Fruit fly (Drosophila melanogaster) whole organism, embryonic: ENCODE results near the gene RpS28b.

Source experiments
- Adf1 ChIP-seq: fragments of 200-800 bp; sonication (Bioruptor generic); IDR thresholded peaks from 2 replicates; pipeline ENCODE4 v1.3.6; 2022; ENCODE audit warnings: missing biosample characterization, missing genetic modification characterization
- CG10543 ChIP-seq: fragments of 200-800 bp; sonication (Bioruptor generic); optimal IDR thresholded peaks from 3 replicates; lab custom pipeline; 2017; ENCODE audit warnings: missing biosample characterization, mild to moderate bottlenecking, missing genetic modification characterization, moderate library complexity
- CG11093 ChIP-seq: fragments of 200-800 bp; sonication (Bioruptor generic); IDR thresholded peaks from 3 replicates; pipeline ENCODE4 v1.3.6; 2022; ENCODE audit warnings: missing biosample characterization, missing genetic modification characterization
- CG11398 ChIP-seq: fragments of 200-800 bp; sonication (Bioruptor generic); optimal IDR thresholded peaks from 2 replicates; lab custom pipeline; 2016; ENCODE audit warnings: missing biosample characterization, missing genetic modification characterization
- CG12071 ChIP-seq: fragments of 200-800 bp; sonication (Bioruptor generic); optimal IDR thresholded peaks from 3 replicates; lab custom pipeline; 2018; ENCODE audit warnings: missing biosample characterization, mild to moderate bottlenecking, missing genetic modification characterization
- CG1233 ChIP-seq: fragments of 200-800 bp; sonication (Bioruptor generic); optimal IDR thresholded peaks from 4 replicates; lab custom pipeline; 2018; ENCODE audit warnings: missing biosample characterization, mild to moderate bottlenecking, missing genetic modification characterization
- CG12391 ChIP-seq: fragments of 200-800 bp; sonication (Bioruptor generic); optimal IDR thresholded peaks from 3 replicates; lab custom pipeline; 2018; ENCODE audit warnings: missing biosample characterization, mild to moderate bottlenecking, missing genetic modification characterization, moderate library complexity
- CG12769 ChIP-seq: fragments of 200-800 bp; sonication (Bioruptor generic); optimal IDR thresholded peaks from 2 replicates; lab custom pipeline; 2019; ENCODE audit warnings: missing biosample characterization, mild to moderate bottlenecking, missing genetic modification characterization, moderate library complexity
- CG14014 ChIP-seq: fragments of 200-800 bp; sonication (Bioruptor generic); IDR thresholded peaks from 2 replicates; pipeline ENCODE4 v1.3.6; 2022; ENCODE audit warnings: missing biosample characterization, missing genetic modification characterization
- CG16815 ChIP-seq: fragments of 200-800 bp; sonication (Bioruptor generic); optimal IDR thresholded peaks from 3 replicates; lab custom pipeline; 2017; ENCODE audit warnings: missing biosample characterization, mild to moderate bottlenecking, missing genetic modification characterization
- CG17361 ChIP-seq: fragments of 200-800 bp; sonication (Bioruptor generic); IDR thresholded peaks from 3 replicates; pipeline ENCODE4 v1.3.6; 2022; ENCODE audit warnings: missing biosample characterization, missing genetic modification characterization
- CG1832 ChIP-seq: fragments of 200-800 bp; sonication (Bioruptor generic); optimal IDR thresholded peaks from 2 replicates; lab custom pipeline; 2017; ENCODE audit warnings: missing biosample characterization, mild to moderate bottlenecking, missing genetic modification characterization, inconsistent platforms
- CG18599 ChIP-seq: fragments of 200-800 bp; sonication (Bioruptor generic); optimal IDR thresholded peaks from 3 replicates; lab custom pipeline; 2017; ENCODE audit warnings: missing biosample characterization, missing genetic modification characterization, mild to moderate bottlenecking, moderate library complexity, missing genetic modification reagents
- CG31224 ChIP-seq: fragments of 200-800 bp; sonication (Bioruptor generic); IDR thresholded peaks from 2 replicates; pipeline ENCODE4 v1.3.6; 2022; ENCODE audit warnings: missing biosample characterization, missing genetic modification characterization
- CG4854 ChIP-seq: fragments of 200-800 bp; sonication (Bioruptor generic); optimal IDR thresholded peaks from 2 replicates; lab custom pipeline; 2016; ENCODE audit warnings: missing biosample characterization, missing genetic modification characterization, inconsistent platforms
- CG7839 ChIP-seq: fragments of 200-800 bp; sonication (Bioruptor generic); optimal IDR thresholded peaks from 3 replicates; lab custom pipeline; 2018; ENCODE audit warnings: missing biosample characterization, mild to moderate bottlenecking, missing genetic modification characterization, moderate library complexity
- CG7987 ChIP-seq: fragments of 200-800 bp; sonication (Bioruptor generic); optimal IDR thresholded peaks from 2 replicates; lab custom pipeline; 2018; ENCODE audit warnings: missing biosample characterization, mild to moderate bottlenecking, missing genetic modification characterization, moderate library complexity
- CG8281 ChIP-seq: fragments of 200-800 bp; sonication (Bioruptor generic); optimal IDR thresholded peaks from 2 replicates; lab custom pipeline; 2018; ENCODE audit warnings: missing biosample characterization, mild to moderate bottlenecking, missing genetic modification characterization, moderate library complexity
- CG8765 ChIP-seq: fragments of 200-800 bp; sonication (Bioruptor generic); IDR thresholded peaks from 2 replicates; pipeline ENCODE4 v1.3.6; 2022; ENCODE audit warnings: missing biosample characterization, missing genetic modification characterization
- CG9932 ChIP-seq: fragments of 200-800 bp; sonication (Bioruptor generic); IDR thresholded peaks from 2 replicates; pipeline ENCODE4 v1.3.6; 2022; ENCODE audit warnings: missing biosample characterization, missing genetic modification characterization
- Dbx ChIP-seq: fragments of 200-800 bp; sonication (Bioruptor generic); IDR thresholded peaks from 3 replicates; pipeline ENCODE4 v1.3.6; 2022; ENCODE audit warnings: missing biosample characterization, missing genetic modification characterization
- Deaf1 ChIP-seq: fragments of 200-800 bp; optimal IDR thresholded peaks from 3 replicates; lab custom pipeline; 2019; ENCODE audit warnings: missing biosample characterization, mild to moderate bottlenecking, missing genetic modification characterization, moderate library complexity
- Dp ChIP-seq: fragments of 200-800 bp; sonication (Bioruptor generic); optimal IDR thresholded peaks from 2 replicates; lab custom pipeline; 2018; ENCODE audit warnings: missing biosample characterization, mild to moderate bottlenecking, missing genetic modification characterization, moderate library complexity
- Fer1 ChIP-seq: fragments of 200-800 bp; sonication (Bioruptor generic); optimal IDR thresholded peaks from 2 replicates; lab custom pipeline; 2017; ENCODE audit warnings: missing biosample characterization, mild to moderate bottlenecking, missing genetic modification characterization
- Lhr ChIP-seq: fragments of 200-800 bp; sonication (Bioruptor generic); optimal IDR thresholded peaks from 3 replicates; lab custom pipeline; 2017; ENCODE audit warnings: mild to moderate bottlenecking, missing biosample characterization, missing genetic modification reagents, missing genetic modification characterization
- Meics ChIP-seq: fragments of 200-800 bp; sonication (Bioruptor generic); optimal IDR thresholded peaks from 2 replicates; lab custom pipeline; 2017; ENCODE audit warnings: missing biosample characterization, mild to moderate bottlenecking, missing genetic modification characterization
- Myb ChIP-seq: fragments of 200-800 bp; sonication (Bioruptor generic); optimal IDR thresholded peaks from 2 replicates; lab custom pipeline; 2016; ENCODE audit warnings: missing biosample characterization, missing genetic modification characterization
- NC2α ChIP-seq: fragments of 200-800 bp; sonication (Bioruptor generic); optimal IDR thresholded peaks from 2 replicates; lab custom pipeline; 2016; ENCODE audit warnings: missing biosample characterization, missing genetic modification characterization
- NFAT ChIP-seq: fragments of 200-800 bp; sonication (Bioruptor generic); IDR thresholded peaks from 2 replicates; pipeline ENCODE4 v1.3.6; 2022; ENCODE audit warnings: missing biosample characterization, missing genetic modification characterization
- Neu2 ChIP-seq: fragments of 200-800 bp; sonication (Bioruptor generic); optimal IDR thresholded peaks from 3 replicates; lab custom pipeline; 2016; ENCODE audit warnings: missing biosample characterization, missing genetic modification characterization, borderline replicate concordance
- Nf-YA ChIP-seq: fragments of 200-800 bp; sonication (Bioruptor generic); IDR thresholded peaks from 2 replicates; pipeline ENCODE4 v1.3.6; 2022; ENCODE audit warnings: missing biosample characterization, missing genetic modification characterization
- PHDP ChIP-seq: fragments of 200-800 bp; sonication (Bioruptor generic); optimal IDR thresholded peaks from 3 replicates; lab custom pipeline; 2018; ENCODE audit warnings: missing biosample characterization, mild to moderate bottlenecking, missing genetic modification characterization, moderate library complexity
- Pdp1 ChIP-seq, 2 experiments: fragments of 200-800 bp; sonication (Bioruptor generic); optimal IDR thresholded peaks; 3 replicates each; lab custom pipeline; 2016; ENCODE audit warnings: missing biosample characterization in 2 of 2, missing genetic modification characterization in 2 of 2, mild to moderate bottlenecking in 1 of 2, moderate library complexity in 1 of 2
- Poxn ChIP-seq: fragments of 200-800 bp; sonication (Bioruptor generic); IDR thresholded peaks from 2 replicates; pipeline ENCODE4 v1.3.6; 2022; ENCODE audit warnings: missing biosample characterization, missing genetic modification characterization
- Rfx ChIP-seq: fragments of 200-800 bp; sonication (Bioruptor generic); IDR thresholded peaks from 2 replicates; pipeline ENCODE4 v1.3.6; 2022; ENCODE audit warnings: missing biosample characterization, missing genetic modification characterization
- Stat92E ChIP-seq, 3 experiments: fragments of >200 bp in 2 of 3; fragments of 200-800 bp in 1 of 3; sonication (Bioruptor generic) in 1 of 3; optimal IDR thresholded peaks; 2 replicates each; lab custom pipeline; 2017 to 2019; ENCODE audit warnings: missing biosample characterization in 3 of 3, missing genetic modification characterization in 3 of 3, mild to moderate bottlenecking in 1 of 3, moderate library complexity in 1 of 3
- Vsx1 ChIP-seq: fragments of 200-800 bp; sonication (Bioruptor generic); optimal IDR thresholded peaks from 2 replicates; lab custom pipeline; 2017; ENCODE audit warnings: missing biosample characterization, mild to moderate bottlenecking, missing genetic modification characterization, missing genetic modification reagents
- Xbp1 ChIP-seq: fragments of 200-800 bp; sonication (Bioruptor generic); optimal IDR thresholded peaks from 3 replicates; lab custom pipeline; 2016; ENCODE audit warnings: missing biosample characterization, mild to moderate bottlenecking, missing genetic modification characterization
- cg ChIP-seq: fragments of 200-800 bp; sonication (Bioruptor generic); optimal IDR thresholded peaks from 3 replicates; lab custom pipeline; 2019; ENCODE audit warnings: missing biosample characterization, mild to moderate bottlenecking, missing genetic modification characterization, moderate library complexity
- dmrt99B ChIP-seq: fragments of 200-800 bp; sonication (Bioruptor generic); optimal IDR thresholded peaks from 2 replicates; lab custom pipeline; 2018; ENCODE audit warnings: missing biosample characterization, mild to moderate bottlenecking, missing genetic modification characterization, moderate library complexity
- grau ChIP-seq: fragments of 200-800 bp; optimal IDR thresholded peaks from 3 replicates; lab custom pipeline; 2019; ENCODE audit warnings: missing biosample characterization, mild to moderate bottlenecking, missing genetic modification characterization, moderate library complexity
- h ChIP-seq: fragments of >200 bp; optimal IDR thresholded peaks from 2 replicates; lab custom pipeline; 2017
- hkb ChIP-seq, 2 experiments: fragments of 200-800 bp in 1 of 2; fragments of >200 bp in 1 of 2; sonication (Bioruptor generic) in 1 of 2; IDR thresholded peaks in 1 of 2; optimal IDR thresholded peaks in 1 of 2; 2 replicates each; pipeline versions ENCODE4 v1.3.6 to Lab custom; 2017 to 2022; ENCODE audit warnings: missing biosample characterization in 1 of 2, missing genetic modification characterization in 1 of 2
- lmd ChIP-seq: fragments of 200-800 bp; sonication (Bioruptor generic); IDR thresholded peaks from 2 replicates; pipeline ENCODE4 v1.3.6; 2022; ENCODE audit warnings: missing biosample characterization, missing genetic modification characterization
- org-1 ChIP-seq: fragments of 200-800 bp; sonication (Bioruptor generic); optimal IDR thresholded peaks from 2 replicates; lab custom pipeline; 2017; ENCODE audit warnings: missing biosample characterization, missing genetic modification characterization
- p53 ChIP-seq: fragments of 200-800 bp; sonication (Bioruptor generic); optimal IDR thresholded peaks from 2 replicates; lab custom pipeline; 2016; ENCODE audit warnings: missing biosample characterization, missing genetic modification characterization
- sd ChIP-seq: fragments of 200-800 bp; sonication (Bioruptor generic); optimal IDR thresholded peaks from 3 replicates; lab custom pipeline; 2018; ENCODE audit warnings: missing biosample characterization, mild to moderate bottlenecking, missing genetic modification characterization, moderate library complexity
- sim ChIP-seq: fragments of 200-800 bp; sonication (Bioruptor generic); IDR thresholded peaks from 2 replicates; pipeline ENCODE4 v1.3.6; 2022; ENCODE audit warnings: missing biosample characterization, missing genetic modification characterization
- slbo ChIP-seq: fragments of 200-800 bp; sonication (Bioruptor generic); IDR thresholded peaks from 2 replicates; pipeline ENCODE4 v1.3.6; 2022; ENCODE audit warnings: missing biosample characterization, missing genetic modification characterization
- stwl ChIP-seq: fragments of 200-800 bp; sonication (Bioruptor generic); optimal IDR thresholded peaks from 3 replicates; lab custom pipeline; 2018; ENCODE audit warnings: missing biosample characterization, mild to moderate bottlenecking, missing genetic modification characterization, moderate library complexity
- usp ChIP-seq: fragments of >200 bp; optimal IDR thresholded peaks from 2 replicates; lab custom pipeline; 2017; ENCODE audit warnings: missing biosample characterization, missing genetic modification characterization

The RpS28b gene

dm6 chrX:9587881-9588280 lies 33.5 kb downstream of the RpS28b start (continued):
- TF ChIP-seq CG10543 (GFP tag; lab: Kevin White, UChicago) (no peak), Xbp1 (GFP tag; lab: Kevin White, UChicago) (peak; percentile 13), Meics (peak; percentile 41), CG1233 (GFP tag; lab: Kevin White, UChicago) (no peak), Neu2 (GFP tag; lab: Kevin White, UChicago) (no peak), PHDP (tag; lab: Kevin White, UChicago) (peak; percentile 21), Adf1 (no peak), CG1832 (GFP tag; lab: Kevin White, UChicago) (no peak), CG4854 (GFP tag; lab: Kevin White, UChicago) (no peak), CG9932 (GFP tag; lab: Robert Waterston, UW) (peak; percentile 62), Vsx1 (GFP tag; lab: Kevin White, UChicago) (peak; percentile 7), slbo (GFP tag; lab: Robert Waterston, UW) (peak; percentile 66), Dp (GFP tag; lab: Kevin White, UChicago) (no peak), CG11093 (GFP tag; lab: Robert Waterston, UW) (no peak), h (lab: Kevin White, UChicago) (no peak), cg (GFP tag; lab: Kevin White, UChicago) (peak; percentile 15), NC2α (no peak), p53 (GFP tag; lab: Kevin White, UChicago) (no peak), NFAT (GFP tag; lab: Robert Waterston, UW) (peak; percentile 58; the same call in 1 of the 2 replicates), hkb (optimal IDR thresholded peaks at IDR 0.05; lab: Kevin White, UChicago) (no peak), hkb (GFP tag; IDR thresholded peaks at IDR 0.05; lab: Robert Waterston, UW) (no peak), Stat92E (GFP tag; optimal IDR thresholded peaks at IDR 0.05; lab: Kevin White, UChicago) (no peak), dmrt99B (tag; lab: Kevin White, UChicago) (peak; percentile 13), CG7987 (GFP tag; lab: Kevin White, UChicago) (no peak), CG8281 (tag; lab: Kevin White, UChicago) (no peak), Nf-YA (GFP tag; lab: Robert Waterston, UW) (no peak), CG14014 (GFP tag; lab: Robert Waterston, UW) (peak; percentile 38; the same call in 1 of the 2 replicates), usp (no peak), CG17361 (GFP tag; lab: Robert Waterston, UW) (no peak), CG16815 (GFP tag; lab: Kevin White, UChicago) (no peak), grau (peak; percentile 84), CG12769 (tag; lab: Kevin White, UChicago) (peak; percentile 14), Dbx (GFP tag; lab: Robert Waterston, UW) (no peak), Poxn (GFP tag; lab: Robert Waterston, UW) (no peak), sim (GFP tag; lab: Robert Waterston, UW) (no peak), sd (tag; lab: Kevin White, UChicago) (peak; percentile 36), CG18599 (GFP tag; lab: Kevin White, UChicago) (peak; percentile 1), CG31224 (GFP tag; lab: Robert Waterston, UW) (no peak), Deaf1 (tag; lab: Kevin White, UChicago) (no peak), CG7839 (tag; lab: Kevin White, UChicago) (peak; percentile 38), org-1 (GFP tag; lab: Kevin White, UChicago) (no peak), Pdp1 (GFP tag; optimal IDR thresholded peaks at IDR 0.05; lab: Kevin White, UChicago) (peak; percentile 16 to 40), Rfx (GFP tag; lab: Robert Waterston, UW) (peak; percentile 75), Fer1 (peak; percentile 11), CG11398 (GFP tag; lab: Kevin White, UChicago) (no peak), CG12071 (GFP tag; lab: Kevin White, UChicago) (no peak), Lhr (GFP tag; lab: Kevin White, UChicago) (no peak), Myb (GFP tag; lab: Kevin White, UChicago) (no peak), CG12391 (tag; lab: Kevin White, UChicago) (no peak), stwl (no peak), lmd (GFP tag; lab: Robert Waterston, UW) (peak; percentile 52; the same call in 1 of the 2 replicates), CG8765 (no peak)
